Worm (Caenorhabditis elegans) whole organism, early embryonic: ENCODE data around the gene Y105C5A.1269.
A peak's percentile ranks its signal among the peaks of the same experiment; 100 is the strongest.

ENCODE experiments used
- B0310.2 ChIP-seq: sonication (generic microtip); optimal IDR thresholded peaks from 2 replicates; lab custom pipeline; 2016; ENCODE audit warnings: mild to moderate bottlenecking, missing genetic modification characterization, missing compliant biosample characterization
- F13C5.2 ChIP-seq: sonication (generic microtip); optimal IDR thresholded peaks from 2 replicates; lab custom pipeline; 2017; ENCODE audit warnings: mild to moderate bottlenecking, missing genetic modification characterization, inconsistent platforms, missing compliant biosample characterization
- aly-1 ChIP-seq: sonication (generic microtip); optimal IDR thresholded peaks from 2 replicates; lab custom pipeline; 2016; ENCODE audit warnings: missing genetic modification characterization, missing compliant biosample characterization
- ama-1 ChIP-seq: fragments of 150-350 bp; optimal IDR thresholded peaks from 2 replicates; lab custom pipeline; 2014
- ceh-13 ChIP-seq: fragments of 200-800 bp; sonication (Bioruptor generic); optimal IDR thresholded peaks from 2 replicates; lab custom pipeline; 2018; ENCODE audit warnings: mild to moderate bottlenecking, missing genetic modification characterization, missing compliant biosample characterization
- ceh-36 ChIP-seq: sonication (generic microtip); optimal IDR thresholded peaks from 2 replicates; lab custom pipeline; 2016; ENCODE audit warnings: missing genetic modification characterization, inconsistent platforms, missing compliant biosample characterization
- ets-7 ChIP-seq: sonication (generic microtip); optimal IDR thresholded peaks from 2 replicates; lab custom pipeline; 2016; ENCODE audit warnings: missing genotype, missing genetic modification characterization, missing compliant biosample characterization
- flt-1 ChIP-seq: fragments of 200-800 bp; sonication (Bioruptor generic); IDR thresholded peaks from 2 replicates; pipeline ENCODE4 v1.3.6; 2022; ENCODE audit warnings: missing genetic modification characterization, missing compliant biosample characterization
- hmbx-1 ChIP-seq: sonication (generic microtip); optimal IDR thresholded peaks from 2 replicates; lab custom pipeline; 2016; ENCODE audit warnings: mild to moderate bottlenecking, missing genetic modification characterization, missing compliant biosample characterization
- hmg-4 ChIP-seq: fragments of 200-800 bp; sonication (Bioruptor generic); optimal IDR thresholded peaks from 2 replicates; lab custom pipeline; 2018; ENCODE audit warnings: mild to moderate bottlenecking, missing genetic modification characterization, missing compliant biosample characterization
- hnd-1 ChIP-seq: sonication (generic microtip); optimal IDR thresholded peaks from 2 replicates; lab custom pipeline; 2016; ENCODE audit warnings: missing genetic modification characterization, missing compliant biosample characterization
- pes-1 ChIP-seq: fragments of 200-800 bp; sonication (Bioruptor generic); IDR thresholded peaks from 2 replicates; pipeline ENCODE4 v1.3.6; 2022; ENCODE audit warnings: missing genetic modification reagents, missing genetic modification characterization, missing compliant biosample characterization
- scrt-1 ChIP-seq: fragments of 200-800 bp; sonication (Bioruptor generic); IDR thresholded peaks from 2 replicates; pipeline ENCODE4 v1.3.6; 2022; ENCODE audit warnings: missing genetic modification characterization, missing compliant biosample characterization
- sea-1 ChIP-seq: fragments of 200-800 bp; sonication (Bioruptor generic); conservative IDR thresholded peaks from 2 replicates; pipeline ENCODE4 v1.3.6; 2022; ENCODE audit warnings: missing genetic modification characterization, missing compliant biosample characterization
- tbx-11 ChIP-seq: fragments of 200-800 bp; sonication (Bioruptor generic); IDR thresholded peaks from 2 replicates; pipeline ENCODE4 v1.3.6; 2022; ENCODE audit warnings: missing genetic modification characterization, missing compliant biosample characterization
- tbx-37 ChIP-seq: fragments of 200-800 bp; sonication (Bioruptor generic); conservative IDR thresholded peaks from 2 replicates; pipeline ENCODE4 v1.3.6; 2022; ENCODE audit warnings: missing genetic modification reagents, missing genetic modification characterization, missing compliant biosample characterization
- tra-4 ChIP-seq: sonication (generic microtip); optimal IDR thresholded peaks from 2 replicates; lab custom pipeline; 2017; ENCODE audit warnings: missing genetic modification characterization, missing compliant biosample characterization

The Y105C5A.1269 gene

ce11 chrIV:15847096-15847495 lies at the start of gene Y105C5A.1269:
TSS of gene Y105C5A.1269 (plus strand) at chrIV:15847396.
- no peak for TF ChIP-seq ama-1 (lab: Kevin White, UChicago)
- TF ChIP-seq ceh-13 (GFP tag; lab: Kevin White, UChicago), result no peak
- no peak for TF ChIP-seq sea-1 (GFP tag; lab: Robert Waterston, UW)
- TF ChIP-seq tbx-37 (GFP tag; lab: Robert Waterston, UW), result no peak
- no peak for TF ChIP-seq hmbx-1 (tag; lab: Kevin White, UChicago)
- TF ChIP-seq scrt-1 (GFP tag; lab: Robert Waterston, UW), result no peak
- no peak for TF ChIP-seq hnd-1 (tag; lab: Kevin White, UChicago)

- TF ChIP-seq pes-1, result 0 out of 2 replicates have a peak, but pooled peaks have one; percentile 28
Observed at ce11 chrIV:15805017-15805637, 42.1 kb upstream of the Y105C5A.1269 start.

- TF ChIP-seq tbx-11, result no peak
- no peak for TF ChIP-seq scrt-1 (GFP tag; lab: Robert Waterston, UW)
- no peak for TF ChIP-seq sea-1 (GFP tag; lab: Robert Waterston, UW)
- no peak for TF ChIP-seq pes-1
- no peak for TF ChIP-seq hmbx-1 (tag; lab: Kevin White, UChicago)
- no peak for TF ChIP-seq tra-4
- TF ChIP-seq flt-1 (GFP tag; lab: Robert Waterston, UW), result no peak
- TF ChIP-seq hnd-1 (tag; lab: Kevin White, UChicago), result no peak
- TF ChIP-seq ceh-36 (tag; lab: Kevin White, UChicago), result no peak
- TF ChIP-seq ama-1 (lab: Kevin White, UChicago), result no peak
- no peak for TF ChIP-seq ceh-13 (GFP tag; lab: Kevin White, UChicago)
- no peak for TF ChIP-seq ets-7 (tag; lab: Kevin White, UChicago)
Observed at ce11 chrIV:15814044-15814443, 33.2 kb upstream of the Y105C5A.1269 start.

ce11 chrIV:15817490-15817889 lies 29.7 kb upstream of the Y105C5A.1269 start:
- TF ChIP-seq ama-1 (lab: Kevin White, UChicago), result no peak
- no peak for TF ChIP-seq ceh-13 (GFP tag; lab: Kevin White, UChicago)
- TF ChIP-seq tbx-37 (GFP tag; lab: Robert Waterston, UW), result no peak
- TF ChIP-seq B0310.2 (tag; lab: Kevin White, UChicago), result no peak
- no peak for TF ChIP-seq hnd-1 (tag; lab: Kevin White, UChicago)
- TF ChIP-seq hmg-4 (GFP tag; lab: Kevin White, UChicago), result no peak
- TF ChIP-seq pes-1, result no peak
- TF ChIP-seq tra-4, result no peak
- no peak for TF ChIP-seq flt-1 (GFP tag; lab: Robert Waterston, UW)

ce11 chrIV:15819759-15820158 lies 27.4 kb upstream of the Y105C5A.1269 start, which contains the start of gene daf-38:
TSS of gene daf-38 (plus strand) at chrIV:15820059.
- TF ChIP-seq hnd-1 (tag; lab: Kevin White, UChicago), result no peak
- no peak for TF ChIP-seq B0310.2 (tag; lab: Kevin White, UChicago)
- TF ChIP-seq hmbx-1 (tag; lab: Kevin White, UChicago), result no peak
- TF ChIP-seq ceh-13 (GFP tag; lab: Kevin White, UChicago), result no peak
- no peak for TF ChIP-seq hmg-4 (GFP tag; lab: Kevin White, UChicago)
- no peak for TF ChIP-seq scrt-1 (GFP tag; lab: Robert Waterston, UW)
- no peak for TF ChIP-seq ceh-36 (tag; lab: Kevin White, UChicago)
- no peak for TF ChIP-seq F13C5.2 (tag; lab: Kevin White, UChicago)
- TF ChIP-seq aly-1 (tag; lab: Kevin White, UChicago), result no peak
- TF ChIP-seq sea-1 (GFP tag; lab: Robert Waterston, UW), result no peak
- TF ChIP-seq ets-7 (tag; lab: Kevin White, UChicago), result no peak
- no peak for TF ChIP-seq tbx-11
- TF ChIP-seq flt-1 (GFP tag; lab: Robert Waterston, UW), result no peak
- TF ChIP-seq tbx-37 (GFP tag; lab: Robert Waterston, UW), result no peak
- TF ChIP-seq ama-1 (lab: Kevin White, UChicago), result no peak
- TF ChIP-seq pes-1, result no peak
- TF ChIP-seq tra-4, result no peak

ce11 chrIV:15844064-15844463 lies 3.1 kb upstream of the Y105C5A.1269 start:
- TF ChIP-seq hmg-4 (GFP tag; lab: Kevin White, UChicago), result no peak
- no peak for TF ChIP-seq sea-1 (GFP tag; lab: Robert Waterston, UW)
- TF ChIP-seq aly-1 (tag; lab: Kevin White, UChicago), result no peak
- TF ChIP-seq F13C5.2 (tag; lab: Kevin White, UChicago), result no peak
- no peak for TF ChIP-seq ama-1 (lab: Kevin White, UChicago)
- no peak for TF ChIP-seq ceh-13 (GFP tag; lab: Kevin White, UChicago)
- no peak for TF ChIP-seq hnd-1 (tag; lab: Kevin White, UChicago)
- no peak for TF ChIP-seq hmbx-1 (tag; lab: Kevin White, UChicago)
- no peak for TF ChIP-seq pes-1
- TF ChIP-seq flt-1 (GFP tag; lab: Robert Waterston, UW), result no peak
- no peak for TF ChIP-seq tbx-37 (GFP tag; lab: Robert Waterston, UW)
- TF ChIP-seq tra-4, result no peak
- no peak for TF ChIP-seq ets-7 (tag; lab: Kevin White, UChicago)
- no peak for TF ChIP-seq ceh-36 (tag; lab: Kevin White, UChicago)
- no peak for TF ChIP-seq scrt-1 (GFP tag; lab: Robert Waterston, UW)
- TF ChIP-seq tbx-11, result no peak
- TF ChIP-seq B0310.2 (tag; lab: Kevin White, UChicago), result no peak

- no peak for TF ChIP-seq tbx-37 (GFP tag; lab: Robert Waterston, UW)
- no peak for TF ChIP-seq hnd-1 (tag; lab: Kevin White, UChicago)
- no peak for TF ChIP-seq ets-7 (tag; lab: Kevin White, UChicago)
- no peak for TF ChIP-seq ceh-36 (tag; lab: Kevin White, UChicago)
- no peak for TF ChIP-seq ama-1 (lab: Kevin White, UChicago)
- TF ChIP-seq flt-1 (GFP tag; lab: Robert Waterston, UW), result no peak
- TF ChIP-seq pes-1, result no peak
- no peak for TF ChIP-seq scrt-1 (GFP tag; lab: Robert Waterston, UW)
- TF ChIP-seq tbx-11, result no peak
Observed at ce11 chrIV:15846553-15846952, 643 bp upstream of the Y105C5A.1269 start, which contains the start of gene Y105C5A.1270. TSS of gene Y105C5A.1270 (minus strand) at chrIV:15846653.
